Worm (Caenorhabditis elegans) whole organism, mixed stage, embryonic: ENCODE measurements around the gene col-172.

Experiments used
- M03D4.4 ChIP-seq: sonication (generic microtip); optimal IDR thresholded peaks from 2 replicates; lab custom pipeline; 2017; ENCODE audit warnings: mild to moderate bottlenecking, missing genetic modification characterization, missing compliant biosample characterization
- bed-3 ChIP-seq: fragments of 200-800 bp; sonication (Bioruptor generic); optimal IDR thresholded peaks from 3 replicates; lab custom pipeline; 2018; ENCODE audit warnings: mild to moderate bottlenecking, missing genetic modification characterization, moderate library complexity, missing compliant biosample characterization
- blmp-1 ChIP-seq: fragments of 150-350 bp; optimal IDR thresholded peaks from 2 replicates; lab custom pipeline; 2014; ENCODE audit warnings: missing biosample characterization, missing genetic modification characterization
- ceh-39 ChIP-seq: fragments of 150-350 bp; optimal IDR thresholded peaks from 2 replicates; lab custom pipeline; 2014; ENCODE audit warnings: missing biosample characterization, missing genetic modification characterization
- ceh-43 ChIP-seq: fragments of 200-800 bp; sonication (Bioruptor generic); optimal IDR thresholded peaks from 2 replicates; lab custom pipeline; 2018; ENCODE audit warnings: mild to moderate bottlenecking, missing genetic modification characterization, moderate library complexity, missing compliant biosample characterization
- ceh-83 ChIP-seq: fragments of 200-800 bp; sonication (Bioruptor generic); optimal IDR thresholded peaks from 2 replicates; lab custom pipeline; 2018; ENCODE audit warnings: mild to moderate bottlenecking, missing genetic modification characterization, missing compliant biosample characterization
- ces-1 ChIP-seq: fragments of 150-350 bp; optimal IDR thresholded peaks from 2 replicates; lab custom pipeline; 2014; ENCODE audit warnings: missing biosample characterization, missing genetic modification reagents, missing genetic modification characterization
- cnd-1 ChIP-seq: fragments of 200-800 bp; sonication (Bioruptor generic); optimal IDR thresholded peaks from 2 replicates; lab custom pipeline; 2018; ENCODE audit warnings: mild to moderate bottlenecking, missing genetic modification characterization, missing compliant biosample characterization
- drap-1 ChIP-seq: fragments of 200-800 bp; sonication (Bioruptor generic); optimal IDR thresholded peaks from 3 replicates; lab custom pipeline; 2018; ENCODE audit warnings: mild to moderate bottlenecking, missing genetic modification characterization, missing compliant biosample characterization
- elt-1 ChIP-seq: sonication (generic microtip); optimal IDR thresholded peaks from 2 replicates; lab custom pipeline; 2017; ENCODE audit warnings: missing genetic modification characterization, mild to moderate bottlenecking, missing compliant biosample characterization, antibody characterized with exemption, moderate library complexity, borderline replicate concordance; ENCODE audit not compliant: insufficient read depth
- elt-3 ChIP-seq: fragments of 150-350 bp; optimal IDR thresholded peaks from 2 replicates; lab custom pipeline; 2014; ENCODE audit warnings: missing biosample characterization, missing genetic modification characterization
- flh-1 ChIP-seq: fragments of 200-800 bp; sonication (Bioruptor generic); optimal IDR thresholded peaks from 2 replicates; lab custom pipeline; 2018; ENCODE audit warnings: mild to moderate bottlenecking, missing genetic modification characterization, moderate library complexity, missing compliant biosample characterization
- hlh-1 ChIP-seq: fragments of 150-350 bp; optimal IDR thresholded peaks from 2 replicates; lab custom pipeline; 2014; ENCODE audit warnings: missing biosample characterization, missing genetic modification reagents, missing genetic modification characterization
- lin-13 ChIP-seq: fragments of 150-350 bp; optimal IDR thresholded peaks from 2 replicates; lab custom pipeline; 2014; ENCODE audit warnings: missing biosample characterization, missing genetic modification characterization
- mab-5 ChIP-seq: fragments of 150-350 bp; optimal IDR thresholded peaks from 2 replicates; lab custom pipeline; 2014; ENCODE audit warnings: missing biosample characterization, missing genetic modification characterization
- mep-1 ChIP-seq: fragments of 150-350 bp; optimal IDR thresholded peaks from 2 replicates; lab custom pipeline; 2017; ENCODE audit warnings: missing biosample characterization, missing genetic modification reagents, missing genetic modification characterization, inconsistent platforms
- mls-2 ChIP-seq: sonication (generic microtip); optimal IDR thresholded peaks from 2 replicates; lab custom pipeline; 2016; ENCODE audit warnings: mild to moderate bottlenecking, missing genetic modification characterization, moderate library complexity, missing compliant biosample characterization
- nhr-12 ChIP-seq: fragments of 150-350 bp; optimal IDR thresholded peaks from 2 replicates; lab custom pipeline; 2014; ENCODE audit warnings: missing biosample characterization, missing genetic modification characterization
- nhr-2 ChIP-seq: fragments of 150-350 bp; optimal IDR thresholded peaks from 2 replicates; lab custom pipeline; 2014; ENCODE audit warnings: missing biosample characterization, missing genetic modification characterization
- nhr-237 ChIP-seq: fragments of 150-350 bp; optimal IDR thresholded peaks from 2 replicates; lab custom pipeline; 2014; ENCODE audit warnings: missing biosample characterization, missing genetic modification characterization
- nhr-28 ChIP-seq: fragments of 150-350 bp; optimal IDR thresholded peaks from 2 replicates; lab custom pipeline; 2014; ENCODE audit warnings: missing biosample characterization, missing genetic modification characterization
- nhr-76 ChIP-seq: sonication (generic microtip); optimal IDR thresholded peaks from 2 replicates; lab custom pipeline; 2017; ENCODE audit warnings: missing biosample characterization, missing genetic modification characterization
- pha-4 ChIP-seq: fragments of 150-350 bp; optimal IDR thresholded peaks from 2 replicates; lab custom pipeline; 2018; ENCODE audit warnings: missing biosample characterization, missing genetic modification reagents, missing genetic modification characterization
- snpc-4 ChIP-seq: fragments of 150-350 bp; optimal IDR thresholded peaks from 2 replicates; lab custom pipeline; 2014; ENCODE audit warnings: missing biosample characterization, missing genetic modification characterization
- sptf-1 ChIP-seq: sonication (generic microtip); optimal IDR thresholded peaks from 2 replicates; lab custom pipeline; 2017; ENCODE audit warnings: mild to moderate bottlenecking, missing genetic modification characterization, moderate library complexity, missing compliant biosample characterization
- tbx-8 ChIP-seq: fragments of 200-800 bp; sonication (Bioruptor generic); optimal IDR thresholded peaks from 2 replicates; lab custom pipeline; 2018; ENCODE audit warnings: mild to moderate bottlenecking, missing genetic modification characterization, moderate library complexity, missing compliant biosample characterization
- unc-120 ChIP-seq: sonication (generic microtip); optimal IDR thresholded peaks from 2 replicates; lab custom pipeline; 2017; ENCODE audit warnings: missing genetic modification characterization, missing compliant biosample characterization; ENCODE audit not compliant: poor library complexity, severe bottlenecking
- unc-39 ChIP-seq: fragments of 150-350 bp; optimal IDR thresholded peaks from 2 replicates; lab custom pipeline; 2014; ENCODE audit warnings: missing biosample characterization, missing genetic modification characterization
- unc-62 ChIP-seq: fragments of 150-350 bp; optimal IDR thresholded peaks from 2 replicates; lab custom pipeline; 2014; ENCODE audit warnings: missing biosample characterization, missing genetic modification reagents, missing genetic modification characterization
- zip-8 ChIP-seq: fragments of 150-350 bp; optimal IDR thresholded peaks from 2 replicates; lab custom pipeline; 2014; ENCODE audit warnings: missing biosample characterization, missing genetic modification characterization
- ztf-11 ChIP-seq: fragments of 150-350 bp; optimal IDR thresholded peaks from 2 replicates; lab custom pipeline; 2014; ENCODE audit warnings: missing biosample characterization, missing genetic modification characterization

Gene col-172

DNA sequence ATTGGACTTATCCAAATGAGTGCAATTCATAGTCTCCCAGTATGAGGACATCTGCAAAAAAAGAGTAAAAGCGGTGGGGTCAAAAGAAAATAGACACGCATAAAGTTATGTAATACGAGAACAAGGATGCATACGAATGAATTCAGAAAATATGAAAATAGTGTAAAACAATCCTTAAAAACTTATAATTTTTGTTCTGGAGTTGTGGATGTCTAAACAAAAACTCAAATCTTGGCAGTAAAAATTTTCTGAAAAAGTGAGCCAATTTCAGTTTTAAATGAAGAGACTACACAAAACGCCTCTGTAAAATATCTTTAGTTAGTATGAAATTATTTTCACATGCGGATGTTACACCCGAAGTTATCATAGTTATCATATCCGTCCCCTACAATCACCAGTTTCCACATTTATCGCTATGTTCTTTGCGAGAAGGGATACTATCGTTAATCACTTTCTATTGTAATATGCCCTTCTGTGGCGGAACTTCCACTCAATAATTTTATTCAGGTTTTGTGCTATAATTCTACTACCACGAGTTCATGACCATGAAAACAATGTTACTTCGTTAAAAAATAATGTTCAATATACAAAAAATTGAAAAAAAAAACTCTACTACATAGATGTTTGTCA is 31.9 kb upstream of the col-172 start, which contains the start of gene nhr-120:
Gene nhr-120 (minus strand): TSS at position 51 of the 630 bp plus-strand sequence.
- TF ChIP-seq elt-1 (tag; lab: Kevin White, UChicago) (no peak), nhr-237 (no peak), M03D4.4 (tag; lab: Kevin White, UChicago) (no peak), drap-1 (GFP tag; lab: Kevin White, UChicago) (no peak), ceh-83 (no peak), ceh-39 (no peak), zip-8 (no peak), mls-2 (no peak), mep-1 (tag; lab: Kevin White, UChicago) (no peak), blmp-1 (tag; lab: Kevin White, UChicago) (no peak), pha-4 (tag; lab: Kevin White, UChicago) (no peak), unc-39 (tag; lab: Kevin White, UChicago) (no peak), sptf-1 (tag; lab: Kevin White, UChicago) (no peak), nhr-2 (no peak), ceh-43 (GFP tag; lab: Kevin White, UChicago) (no peak), bed-3 (GFP tag; lab: Kevin White, UChicago) (no peak), nhr-12 (tag; lab: Kevin White, UChicago) (no peak), nhr-76 (tag; lab: Kevin White, UChicago) (no peak)

DNA sequence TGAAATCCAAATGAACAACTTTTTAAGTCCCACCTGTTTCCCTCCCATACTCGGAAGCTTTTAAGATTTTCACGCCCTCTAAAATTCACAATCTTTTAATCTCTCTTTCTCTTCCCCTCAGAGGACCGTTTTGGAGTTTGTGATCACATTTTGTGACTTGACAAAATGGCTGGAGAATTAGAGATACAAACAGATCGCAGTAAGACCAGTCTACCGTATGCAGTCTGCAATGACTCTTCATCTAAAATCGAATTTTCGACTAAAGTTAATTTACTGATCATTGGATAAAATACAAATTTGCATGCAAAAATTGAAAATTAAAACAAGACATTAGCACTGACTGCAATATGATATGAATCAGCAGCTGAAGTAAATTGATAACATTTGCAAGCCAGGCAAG is 31.1 kb upstream of the col-172 start:
- TF ChIP-seq unc-120 (no peak), pha-4 (tag; lab: Kevin White, UChicago) (no peak), sptf-1 (tag; lab: Kevin White, UChicago) (no peak), zip-8 (no peak), ceh-43 (GFP tag; lab: Kevin White, UChicago) (no peak), mep-1 (tag; lab: Kevin White, UChicago) (no peak), mab-5 (tag; lab: Kevin White, UChicago) (no peak), unc-62 (GFP tag; lab: Kevin White, UChicago) (no peak), hlh-1 (tag; lab: Kevin White, UChicago) (no peak), nhr-237 (no peak), flh-1 (GFP tag; lab: Kevin White, UChicago) (no peak), elt-3 (tag; lab: Kevin White, UChicago) (no peak), tbx-8 (GFP tag; lab: Kevin White, UChicago) (no peak), ceh-83 (no peak), snpc-4 (tag; lab: Kevin White, UChicago) (no peak), ces-1 (GFP tag; lab: Kevin White, UChicago) (no peak), nhr-28 (tag; lab: Kevin White, UChicago) (no peak), blmp-1 (tag; lab: Kevin White, UChicago) (no peak), lin-13 (tag; lab: Kevin White, UChicago) (no peak), unc-39 (tag; lab: Kevin White, UChicago) (no peak)

ce11 chrX:6642798-6643197 is 29.8 kb upstream of the col-172 start:
- TF ChIP-seq ces-1 (GFP tag; lab: Kevin White, UChicago) = no peak

DNA sequence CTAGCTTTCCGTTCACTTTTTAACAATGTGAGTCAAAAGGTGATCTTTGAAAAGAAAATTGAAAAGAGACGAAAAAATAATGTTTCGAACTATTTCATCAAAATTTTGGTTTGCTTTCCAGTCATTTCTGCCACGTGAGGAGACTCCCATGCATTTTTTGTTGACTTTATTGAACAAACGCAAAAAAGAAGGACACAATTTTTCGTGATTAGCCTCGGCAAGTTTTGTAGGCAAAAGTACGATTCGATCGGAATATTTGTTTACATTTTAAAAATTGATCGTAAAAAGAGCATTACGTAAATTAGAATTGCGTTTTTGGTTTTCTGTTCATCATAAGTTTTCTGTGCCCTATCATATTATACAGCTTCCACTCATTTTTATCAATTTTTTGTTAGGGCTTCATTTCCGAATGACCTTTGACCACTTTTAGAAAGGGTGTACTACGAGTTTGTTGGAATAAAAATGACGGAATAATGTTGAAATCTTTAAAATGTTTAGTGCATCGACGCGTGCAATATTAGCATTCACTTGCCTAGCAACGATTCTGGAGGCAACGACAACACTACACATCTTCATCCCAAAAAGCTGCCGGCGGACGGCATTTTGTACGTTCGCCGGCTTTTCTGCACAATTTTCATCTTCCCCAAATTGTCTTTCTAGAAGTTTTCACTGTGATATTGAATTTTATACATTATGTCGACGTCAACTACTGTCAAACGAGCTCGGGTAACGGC is 27.5 kb upstream of the col-172 start, which contains the start of gene C56E10.3:
Gene C56E10.3 (plus strand): TSS at position 684 of the 734 bp plus-strand sequence.
- TF ChIP-seq M03D4.4 (tag; lab: Kevin White, UChicago) = no peak
- no peak for TF ChIP-seq hlh-1 (tag; lab: Kevin White, UChicago)
- no peak for TF ChIP-seq cnd-1 (tag; lab: Kevin White, UChicago)
- TF ChIP-seq ztf-11 (tag; lab: Kevin White, UChicago) = no peak
- no peak for TF ChIP-seq flh-1 (GFP tag; lab: Kevin White, UChicago)
